Fruit fly (Drosophila melanogaster) S2 (cell line): ENCODE results near the gene CG3982.

Source experiments
- CG8478 ChIP-seq: fragments of >200 bp; optimal IDR thresholded peaks from 2 replicates; lab custom pipeline; 2018
- CTCF ChIP-seq, 2 experiments: fragments of >200 bp; optimal IDR thresholded peaks; 2 replicates each; lab custom pipeline; 2018

dm6 chr3L:9451522-9452118 lies 34.4 kb upstream of the CG3982 start, which contains the start of the genes CG3448 and ghi:
- TF ChIP-seq CG8478 (lab: Kevin White, UChicago) = no peak
- no peak for TF ChIP-seq CTCF (optimal IDR thresholded peaks at IDR 0.05; lab: Kevin White, UChicago)
